Worm (Caenorhabditis elegans) whole organism, midembryonic: ENCODE measurements around the gene cpg-23.

ENCODE experiments used
- cog-1 ChIP-seq: sonication (generic microtip); optimal IDR thresholded peaks from 2 replicates; lab custom pipeline; 2016; ENCODE audit warnings: missing genetic modification characterization, missing compliant biosample characterization
- flt-1 ChIP-seq: fragments of 200-800 bp; sonication (Bioruptor generic); IDR thresholded peaks from 2 replicates; pipeline ENCODE4 v1.3.6; 2022; ENCODE audit warnings: missing genetic modification characterization, missing compliant biosample characterization
- med-1 ChIP-seq: sonication (generic microtip); optimal IDR thresholded peaks from 2 replicates; lab custom pipeline; 2017; ENCODE audit warnings: missing genetic modification characterization, mild to moderate bottlenecking, missing compliant biosample characterization, antibody characterized with exemption, missing genetic modification reagents; ENCODE audit not compliant: insufficient read depth
- tab-1 ChIP-seq: fragments of 200-800 bp; sonication (Bioruptor generic); IDR thresholded peaks from 2 replicates; pipeline ENCODE4 v1.3.6; 2022; ENCODE audit warnings: missing genetic modification characterization, missing compliant biosample characterization
- ztf-29 ChIP-seq: fragments of 200-800 bp; sonication (Bioruptor generic); IDR thresholded peaks from 2 replicates; pipeline ENCODE4 v1.3.6; 2022; ENCODE audit warnings: missing genetic modification reagents, missing genetic modification characterization, missing compliant biosample characterization

- TF ChIP-seq cog-1 (no peak), flt-1 (GFP tag; lab: Robert Waterston, UW) (no peak), tab-1 (no peak), med-1 (GFP tag; lab: Kevin White, UChicago) (no peak), ztf-29 (GFP tag; lab: Robert Waterston, UW) (no peak)
Measured at ce11 chrV:19129497-19130212, 10.9 kb upstream of the cpg-23 start.
